Fruit fly (Drosophila melanogaster) whole organism: Measurements from ENCODE around the gene CG32718.

Source experiments
- CG8478 ChIP-seq: fragments of >200 bp; optimal IDR thresholded peaks from 2 replicates; lab custom pipeline; 2018; ENCODE audit warnings: inconsistent platforms
- Dll ChIP-seq: fragments of >200 bp; optimal IDR thresholded peaks from 2 replicates; lab custom pipeline; 2017
- EcR ChIP-seq, 2 experiments: fragments of >200 bp; optimal IDR thresholded peaks; 2 replicates each; lab custom pipeline; 2017; ENCODE audit warnings: missing biosample characterization in 2 of 2, missing genetic modification characterization in 2 of 2, missing genetic modification reagents in 2 of 2
- pan ChIP-seq: fragments of >200 bp; optimal IDR thresholded peaks from 2 replicates; lab custom pipeline; 2017
- psq ChIP-seq: fragments of >200 bp; optimal IDR thresholded peaks from 2 replicates; lab custom pipeline; 2017
- usp ChIP-seq: fragments of >200 bp; optimal IDR thresholded peaks from 2 replicates; lab custom pipeline; 2017; ENCODE audit warnings: missing biosample characterization, missing genetic modification characterization, mixed read lengths

Gene CG32718

dm6 chrX:7791086-7791485 lies 13.1 kb downstream of the CG32718 start:
- TF ChIP-seq Dll (lab: Kevin White, UChicago): no peak
- no peak for TF ChIP-seq psq (lab: Kevin White, UChicago)
- TF ChIP-seq pan (lab: Kevin White, UChicago): no peak
- TF ChIP-seq EcR (GFP tag; optimal IDR thresholded peaks at IDR 0.05; lab: Kevin White, UChicago): no peak
- no peak for TF ChIP-seq usp (GFP tag; lab: Kevin White, UChicago)
- no peak for TF ChIP-seq CG8478 (lab: Kevin White, UChicago)

dm6 chrX:7801085-7801484 lies 23.1 kb downstream of the CG32718 start:
- no peak for TF ChIP-seq EcR (GFP tag; optimal IDR thresholded peaks at IDR 0.05; lab: Kevin White, UChicago)
- no peak for TF ChIP-seq CG8478 (lab: Kevin White, UChicago)
- TF ChIP-seq pan (lab: Kevin White, UChicago): no peak
- no peak for TF ChIP-seq usp (GFP tag; lab: Kevin White, UChicago)
- no peak for TF ChIP-seq Dll (lab: Kevin White, UChicago)
- TF ChIP-seq psq (lab: Kevin White, UChicago): no peak

- TF ChIP-seq psq (lab: Kevin White, UChicago) (no peak), Dll (lab: Kevin White, UChicago) (no peak)
These were observed 44.9 kb downstream of the CG32718 start for dm6 chrX:7822910-7823309.

dm6 chrX:7825310-7825709 lies 47.3 kb downstream of the CG32718 start:
- no peak for TF ChIP-seq psq (lab: Kevin White, UChicago)
- no peak for TF ChIP-seq pan (lab: Kevin White, UChicago)
- no peak for TF ChIP-seq EcR (GFP tag; optimal IDR thresholded peaks at IDR 0.05; lab: Kevin White, UChicago)
- no peak for TF ChIP-seq Dll (lab: Kevin White, UChicago)
- no peak for TF ChIP-seq usp (GFP tag; lab: Kevin White, UChicago)
- TF ChIP-seq CG8478 (lab: Kevin White, UChicago): no peak

dm6 chrX:7825897-7826296 lies 47.9 kb downstream of the CG32718 start, which contains the start of gene CARPA:
CARPA (plus strand) TSS chrX:7826197.
- TF ChIP-seq CG8478 (lab: Kevin White, UChicago) (no peak), EcR (GFP tag; optimal IDR thresholded peaks at IDR 0.05; lab: Kevin White, UChicago) (no peak), Dll (lab: Kevin White, UChicago) (no peak), pan (lab: Kevin White, UChicago) (no peak), usp (GFP tag; lab: Kevin White, UChicago) (no peak), psq (lab: Kevin White, UChicago) (no peak)
